Worm (Caenorhabditis elegans) whole organism, L1 larva: ENCODE measurements around the gene uncp-18.
A peak's percentile ranks its signal among the peaks of the same experiment; 100 is the strongest.

Experiments used
- efl-1 ChIP-seq, 4 experiments: fragments of 150-350 bp; optimal IDR thresholded peaks in 3 of 4; peaks in 1 of 4; 1 replicate in 1 of 4; 2 replicates in 3 of 4; lab custom pipeline; 2014; ENCODE audit warnings: missing biosample characterization in 2 of 4, missing genetic modification characterization in 2 of 4, missing genetic modification reagents in 2 of 4
- nhr-237 ChIP-seq: fragments of 150-350 bp; optimal IDR thresholded peaks from 2 replicates; lab custom pipeline; 2014; ENCODE audit warnings: missing biosample characterization, missing genetic modification characterization
- nhr-76 ChIP-seq: sonication (generic microtip); optimal IDR thresholded peaks from 2 replicates; lab custom pipeline; 2017; ENCODE audit warnings: missing biosample characterization, missing genetic modification characterization
- nhr-77 ChIP-seq: fragments of 150-350 bp; optimal IDR thresholded peaks from 2 replicates; lab custom pipeline; 2014; ENCODE audit warnings: missing biosample characterization, missing genetic modification characterization
- rnt-1 ChIP-seq: sonication (generic microtip); optimal IDR thresholded peaks from 2 replicates; lab custom pipeline; 2016; ENCODE audit warnings: mild to moderate bottlenecking, missing genetic modification characterization, moderate library complexity, missing compliant biosample characterization
- skn-1 ChIP-seq: fragments of 150-350 bp; optimal IDR thresholded peaks from 2 replicates; lab custom pipeline; 2014; ENCODE audit warnings: missing biosample characterization, missing genetic modification characterization
- snpc-4 ChIP-seq: fragments of 150-350 bp; optimal IDR thresholded peaks from 2 replicates; lab custom pipeline; 2014; ENCODE audit warnings: missing biosample characterization, missing genetic modification characterization
- zip-4 ChIP-seq: fragments of 200-800 bp; sonication (Bioruptor generic); optimal IDR thresholded peaks from 2 replicates; lab custom pipeline; 2018; ENCODE audit warnings: mild to moderate bottlenecking, missing genetic modification characterization, moderate library complexity, missing compliant biosample characterization

DNA sequence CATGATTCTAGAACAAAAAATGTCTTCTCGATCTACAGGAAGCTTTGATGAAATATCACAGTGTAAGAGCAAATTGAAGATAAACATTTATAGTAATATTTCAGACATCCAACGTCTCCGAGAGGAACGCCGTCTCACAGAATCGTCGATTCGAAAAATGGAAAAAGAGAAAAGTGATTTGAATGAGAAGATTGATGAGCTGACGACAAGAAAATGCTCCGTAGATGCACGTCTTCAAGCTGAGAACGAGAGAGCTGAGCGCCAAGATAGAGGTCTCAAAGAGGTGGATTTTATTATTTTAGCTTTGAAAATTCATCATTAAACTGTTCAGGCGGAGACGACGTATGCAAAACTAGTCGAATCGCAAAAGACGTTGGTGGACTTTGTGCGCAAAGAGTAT is 2.3 kb upstream of the uncp-18 start, which contains the start of gene ssna-1:
- no peak for TF ChIP-seq nhr-237 (tag; lab: Kevin White, UChicago)
- TF ChIP-seq skn-1 (tag; lab: Kevin White, UChicago) = no peak
- TF ChIP-seq rnt-1 = no peak
- TF ChIP-seq efl-1 (optimal IDR thresholded peaks at IDR 0.05; lab: Kevin White, UChicago) = no peak
- TF ChIP-seq efl-1 (GFP tag; optimal IDR thresholded peaks at IDR 0.05 in 1 of 2; lab: Kevin White, UChicago) = peak in 1 of 2 experiments; percentile 30
- TF ChIP-seq nhr-76 (tag; lab: Kevin White, UChicago) = no peak
- TF ChIP-seq zip-4 (GFP tag; lab: Kevin White, UChicago) = no peak
- no peak for TF ChIP-seq nhr-77 (tag; lab: Kevin White, UChicago)
- TF ChIP-seq snpc-4 (tag; lab: Kevin White, UChicago) = no peak
